Worm (Caenorhabditis elegans) whole organism, mixed stage, embryonic: ENCODE data around the gene wago-4.

Experiments used
- elt-3 ChIP-seq: fragments of 150-350 bp; optimal IDR thresholded peaks from 2 replicates; lab custom pipeline; 2014; ENCODE audit warnings: missing biosample characterization, missing genetic modification characterization
- nhr-12 ChIP-seq: fragments of 150-350 bp; optimal IDR thresholded peaks from 2 replicates; lab custom pipeline; 2014; ENCODE audit warnings: missing biosample characterization, missing genetic modification characterization
- nhr-237 ChIP-seq: fragments of 150-350 bp; optimal IDR thresholded peaks from 2 replicates; lab custom pipeline; 2014; ENCODE audit warnings: missing biosample characterization, missing genetic modification characterization
- nhr-76 ChIP-seq: sonication (generic microtip); optimal IDR thresholded peaks from 2 replicates; lab custom pipeline; 2017; ENCODE audit warnings: missing biosample characterization, missing genetic modification characterization
- unc-62 ChIP-seq: fragments of 150-350 bp; optimal IDR thresholded peaks from 2 replicates; lab custom pipeline; 2014; ENCODE audit warnings: missing biosample characterization, missing genetic modification reagents, missing genetic modification characterization
- ztf-11 ChIP-seq: fragments of 150-350 bp; optimal IDR thresholded peaks from 2 replicates; lab custom pipeline; 2014; ENCODE audit warnings: missing biosample characterization, missing genetic modification characterization

ce11 chrII:12921478-12921877 is 2.1 kb downstream of the wago-4 start:
- no peak for TF ChIP-seq nhr-76 (tag; lab: Kevin White, UChicago)
- TF ChIP-seq nhr-12 (tag; lab: Kevin White, UChicago), result no peak
- no peak for TF ChIP-seq ztf-11
- TF ChIP-seq nhr-237, result no peak
- TF ChIP-seq elt-3 (tag; lab: Kevin White, UChicago), result no peak
- TF ChIP-seq unc-62, result no peak
